Fruit fly (Drosophila melanogaster) whole organism, prepupa: ENCODE results near the gene tsl.

ENCODE experiments used
- Blimp-1 ChIP-seq: fragments of 200-800 bp; sonication (Bioruptor generic); optimal IDR thresholded peaks from 3 replicates; lab custom pipeline; 2017; ENCODE audit warnings: missing biosample characterization, missing genetic modification characterization, mild to moderate bottlenecking, moderate library complexity, missing genetic modification reagents
- CG10631 ChIP-seq: fragments of 200-800 bp; sonication (Bioruptor generic); optimal IDR thresholded peaks from 2 replicates; lab custom pipeline; 2016; ENCODE audit warnings: missing biosample characterization, missing genetic modification characterization
- CG11902 ChIP-seq: fragments of 200-800 bp; sonication (Bioruptor generic); optimal IDR thresholded peaks from 3 replicates; lab custom pipeline; 2016; ENCODE audit warnings: missing biosample characterization, missing genetic modification characterization
- CG16779 ChIP-seq: fragments of 200-800 bp; sonication (Bioruptor generic); optimal IDR thresholded peaks from 3 replicates; lab custom pipeline; 2017; ENCODE audit warnings: missing biosample characterization, mild to moderate bottlenecking, missing genetic modification characterization
- CG3032 ChIP-seq: fragments of 200-800 bp; optimal IDR thresholded peaks from 2 replicates; lab custom pipeline; 2019; ENCODE audit warnings: missing biosample characterization, mild to moderate bottlenecking, missing genetic modification characterization, moderate library complexity
- CG3919 ChIP-seq: fragments of 200-800 bp; sonication (Bioruptor generic); optimal IDR thresholded peaks from 3 replicates; lab custom pipeline; 2016; ENCODE audit warnings: missing biosample characterization, missing genetic modification characterization
- CG6163 ChIP-seq: fragments of 200-800 bp; sonication (Bioruptor generic); IDR thresholded peaks from 3 replicates; pipeline ENCODE4 v1.3.6; 2022; ENCODE audit warnings: missing biosample characterization, missing genetic modification characterization
- CG6792 ChIP-seq: fragments of 200-800 bp; sonication (Bioruptor generic); optimal IDR thresholded peaks from 3 replicates; lab custom pipeline; 2016; ENCODE audit warnings: missing biosample characterization, missing genetic modification characterization
- CG6808 ChIP-seq: fragments of 200-800 bp; sonication (Bioruptor generic); optimal IDR thresholded peaks from 3 replicates; lab custom pipeline; 2017; ENCODE audit warnings: missing biosample characterization, missing genetic modification characterization, mild to moderate bottlenecking, moderate library complexity, missing genetic modification reagents
- CG6854 ChIP-seq: fragments of 200-800 bp; sonication (Bioruptor generic); optimal IDR thresholded peaks from 2 replicates; lab custom pipeline; 2017; ENCODE audit warnings: missing biosample characterization, mild to moderate bottlenecking, missing genetic modification characterization
- CG7368 ChIP-seq: fragments of 200-800 bp; sonication (Bioruptor generic); optimal IDR thresholded peaks from 3 replicates; lab custom pipeline; 2016; ENCODE audit warnings: missing biosample characterization, missing genetic modification characterization
- CG8119 ChIP-seq: fragments of 200-800 bp; sonication (Bioruptor generic); IDR thresholded peaks from 3 replicates; pipeline ENCODE4 v1.3.6; 2022; ENCODE audit warnings: missing biosample characterization, missing genetic modification characterization
- CG8632 ChIP-seq: fragments of 200-800 bp; sonication (Bioruptor generic); optimal IDR thresholded peaks from 3 replicates; lab custom pipeline; 2016; ENCODE audit warnings: missing biosample characterization, missing genetic modification characterization
- Eip75B ChIP-seq: fragments of 200-800 bp; sonication (Bioruptor generic); optimal IDR thresholded peaks from 3 replicates; lab custom pipeline; 2016; ENCODE audit warnings: missing biosample characterization, missing genetic modification characterization
- Eip78C ChIP-seq: fragments of 200-800 bp; sonication (Bioruptor generic); peaks from one replicate; lab custom pipeline; 2016; ENCODE audit warnings: missing biosample characterization, missing genetic modification characterization
- Eip93F ChIP-seq: fragments of 200-800 bp; sonication (Bioruptor generic); optimal IDR thresholded peaks from 2 replicates; lab custom pipeline; 2016; ENCODE audit warnings: missing biosample characterization, mild to moderate bottlenecking, missing genetic modification characterization
- Ets96B ChIP-seq: fragments of 200-800 bp; optimal IDR thresholded peaks from 2 replicates; lab custom pipeline; 2019; ENCODE audit warnings: missing biosample characterization, mild to moderate bottlenecking, missing genetic modification characterization, moderate library complexity
- Smox ChIP-seq: fragments of 200-800 bp; sonication (Bioruptor generic); optimal IDR thresholded peaks from 3 replicates; lab custom pipeline; 2016; ENCODE audit warnings: missing biosample characterization, missing genetic modification characterization
- Sox15 ChIP-seq: fragments of 200-800 bp; sonication (Bioruptor generic); optimal IDR thresholded peaks from 3 replicates; lab custom pipeline; 2016; ENCODE audit warnings: missing biosample characterization, missing genetic modification characterization
- achi ChIP-seq: fragments of 200-800 bp; sonication (Bioruptor generic); optimal IDR thresholded peaks from 3 replicates; lab custom pipeline; 2016; ENCODE audit warnings: missing biosample characterization, missing genetic modification characterization
- cyc ChIP-seq: fragments of 200-800 bp; sonication (Bioruptor generic); optimal IDR thresholded peaks from 3 replicates; lab custom pipeline; 2016; ENCODE audit warnings: missing biosample characterization, missing genetic modification characterization
- dac ChIP-seq: fragments of 200-800 bp; sonication (Bioruptor generic); optimal IDR thresholded peaks from 2 replicates; lab custom pipeline; 2017; ENCODE audit warnings: missing biosample characterization, mild to moderate bottlenecking, missing genetic modification characterization
- dsx ChIP-seq: fragments of 200-800 bp; optimal IDR thresholded peaks from 3 replicates; lab custom pipeline; 2019; ENCODE audit warnings: missing biosample characterization, mild to moderate bottlenecking, missing genetic modification characterization, moderate library complexity; ENCODE audit not compliant: poor library complexity, severe bottlenecking
- esn ChIP-seq: fragments of 200-800 bp; sonication (Bioruptor generic); optimal IDR thresholded peaks from 2 replicates; lab custom pipeline; 2016; ENCODE audit warnings: missing biosample characterization, mild to moderate bottlenecking, missing genetic modification characterization, moderate library complexity
- fd85E ChIP-seq: fragments of 200-800 bp; sonication (Bioruptor generic); optimal IDR thresholded peaks from 3 replicates; lab custom pipeline; 2016; ENCODE audit warnings: missing biosample characterization, missing genetic modification characterization
- fkh ChIP-seq: fragments of 200-800 bp; sonication (Bioruptor generic); optimal IDR thresholded peaks from 3 replicates; lab custom pipeline; 2017; ENCODE audit warnings: missing biosample characterization, mild to moderate bottlenecking, missing genetic modification characterization, moderate library complexity
- lz ChIP-seq: fragments of 200-800 bp; sonication (Bioruptor generic); optimal IDR thresholded peaks from 3 replicates; lab custom pipeline; 2016; ENCODE audit warnings: missing biosample characterization, missing genetic modification characterization
- net ChIP-seq: fragments of 200-800 bp; sonication (Bioruptor generic); optimal IDR thresholded peaks from 3 replicates; lab custom pipeline; 2016; ENCODE audit warnings: missing biosample characterization, missing genetic modification characterization
- pdm3 ChIP-seq: fragments of 200-800 bp; sonication (Bioruptor generic); optimal IDR thresholded peaks from 3 replicates; lab custom pipeline; 2016; ENCODE audit warnings: missing biosample characterization, missing genetic modification characterization
- ss ChIP-seq, 2 experiments: fragments of 200-800 bp; sonication (Bioruptor generic); optimal IDR thresholded peaks; 2 replicates in 1 of 2; 3 replicates in 1 of 2; lab custom pipeline; 2017 to 2018; ENCODE audit warnings: mild to moderate bottlenecking in 2 of 2, missing biosample characterization in 2 of 2, missing genetic modification characterization in 2 of 2, moderate library complexity in 1 of 2
- svp ChIP-seq: fragments of 200-800 bp; sonication (Bioruptor generic); peaks from one replicate; lab custom pipeline; 2016; ENCODE audit warnings: missing biosample characterization, missing genetic modification characterization
- topi ChIP-seq: fragments of 200-800 bp; sonication (Bioruptor generic); optimal IDR thresholded peaks from 3 replicates; lab custom pipeline; 2016; ENCODE audit warnings: missing biosample characterization, missing genetic modification characterization
- vri ChIP-seq: fragments of 200-800 bp; sonication (Bioruptor generic); optimal IDR thresholded peaks from 3 replicates; lab custom pipeline; 2016; ENCODE audit warnings: missing biosample characterization, mild to moderate bottlenecking, missing genetic modification characterization

The tsl gene

DNA sequence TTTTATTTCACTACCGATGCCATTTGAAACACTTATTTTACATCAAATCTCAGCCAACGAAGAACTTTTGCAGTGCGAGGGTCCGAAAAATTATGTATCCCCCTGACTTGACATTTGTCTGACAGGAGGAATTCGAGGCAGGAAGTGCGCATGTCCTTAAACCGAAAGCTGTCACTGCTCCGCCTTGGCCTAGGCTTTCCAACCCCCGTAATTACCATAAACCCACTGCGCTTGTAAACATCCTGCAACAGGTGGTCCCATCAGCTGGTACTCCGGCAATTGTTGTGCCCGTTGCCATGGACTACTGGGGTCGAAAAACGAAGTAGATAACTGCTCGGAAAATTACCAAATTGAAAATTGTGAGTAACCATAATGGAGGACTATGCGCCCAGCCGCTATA is 6.6 kb downstream of the tsl start, which contains the start of the genes GABA-B-R2 and CG6800:
Gene GABA-B-R2, minus strand, starts transcription at position 75 of the 400 bp plus-strand sequence.
Gene CG6800, plus strand, starts transcription at position 373 of the 400 bp plus-strand sequence.
- TF ChIP-seq achi (GFP tag; lab: Kevin White, UChicago) (peak; percentile 65), CG6808 (no peak)

DNA sequence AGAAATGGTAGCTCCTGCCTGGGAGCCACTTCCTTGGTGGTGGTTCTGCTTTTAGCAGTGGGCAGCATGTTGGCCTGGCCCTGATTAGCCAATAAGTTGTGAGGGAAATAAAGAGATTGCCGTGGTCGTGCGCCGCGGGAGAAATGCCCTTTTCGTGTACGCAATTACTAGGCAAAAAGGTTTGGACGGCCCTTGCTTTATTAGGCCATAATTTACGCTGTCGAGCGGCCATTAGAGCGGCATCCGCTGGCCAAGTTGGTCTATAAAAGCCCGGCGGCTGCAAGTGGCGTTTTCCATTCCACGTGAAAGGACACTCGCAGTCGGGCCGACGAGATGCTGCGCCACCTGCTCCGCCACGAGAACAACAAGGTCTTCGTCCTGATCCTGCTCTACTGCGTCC is 13.1 kb downstream of the tsl start, which contains the start of gene Burs:
Gene Burs, plus strand, starts transcription at position 301 of the 400 bp plus-strand sequence.
- TF ChIP-seq Smox (GFP tag; lab: Kevin White, UChicago) (no peak), Eip93F (GFP tag; lab: Kevin White, UChicago) (no peak)

DNA sequence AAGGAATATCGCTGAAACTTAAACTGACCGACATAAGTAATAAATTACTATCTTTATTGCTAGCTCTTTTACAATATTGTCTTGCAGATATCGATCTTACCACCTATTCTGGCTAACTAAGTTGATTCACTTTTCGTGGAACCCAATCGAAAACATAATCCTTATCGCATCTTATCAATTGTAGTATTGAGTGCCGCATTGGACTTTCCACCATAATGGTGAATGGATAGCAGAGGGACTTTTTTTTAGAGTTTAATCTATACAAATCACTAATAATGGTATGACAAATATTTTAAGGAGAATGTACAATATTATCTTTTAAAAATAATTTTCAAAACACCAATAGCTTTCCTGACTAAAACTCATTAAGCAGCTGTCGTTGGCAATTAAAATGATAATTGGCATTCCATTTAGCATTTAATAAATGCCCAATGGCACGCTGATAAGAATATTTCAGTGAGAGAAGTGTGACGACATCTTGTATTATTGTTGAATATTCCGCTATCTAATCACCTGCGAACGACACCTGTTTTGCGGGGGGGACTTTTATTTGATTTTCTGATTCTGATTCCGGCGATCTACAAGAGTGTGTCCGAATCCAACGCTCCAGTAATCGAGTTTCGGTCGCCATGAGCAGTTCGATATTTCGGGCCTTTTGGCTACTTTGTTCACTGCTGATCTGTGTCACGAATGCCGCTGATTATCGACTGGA is 24.0 kb downstream of the tsl start, which contains the start of gene CG42335:
Gene CG42335, plus strand, starts transcription at position 620 of the 712 bp plus-strand sequence.
- TF ChIP-seq Smox (GFP tag; lab: Kevin White, UChicago) (no peak), vri (peak; percentile 81), CG8119 (no peak), CG7368 (GFP tag; lab: Kevin White, UChicago) (no peak), Eip93F (GFP tag; lab: Kevin White, UChicago) (peak; percentile 60), fd85E (GFP tag; lab: Kevin White, UChicago) (no peak), dac (GFP tag; lab: Kevin White, UChicago) (no peak), fkh (GFP tag; lab: Kevin White, UChicago) (no peak), dsx (GFP tag; lab: Kevin White, UChicago) (no peak), Eip78C (GFP tag; lab: Kevin White, UChicago) (no peak), CG8632 (GFP tag; lab: Kevin White, UChicago) (no peak)

DNA sequence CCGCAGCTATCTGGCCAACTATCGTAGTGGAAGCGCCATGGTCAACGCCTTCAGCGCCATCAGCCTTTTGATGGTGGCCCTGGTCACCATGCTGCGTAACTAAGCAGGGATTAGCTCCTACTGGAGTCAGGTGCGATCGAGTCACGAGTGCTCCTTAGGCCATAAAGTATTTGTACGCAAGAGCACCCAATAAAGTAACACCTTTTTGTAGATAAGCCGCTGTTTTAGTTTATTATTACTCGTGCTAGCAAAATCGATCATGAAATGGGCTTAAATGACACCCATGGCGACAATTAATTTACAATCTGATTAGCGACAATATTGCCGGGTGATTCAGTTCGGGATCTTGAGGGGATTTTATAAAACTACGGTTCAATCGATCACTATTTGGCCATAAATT is 24.8 kb downstream of the tsl start:
- TF ChIP-seq pdm3 (no peak), topi (GFP tag; lab: Kevin White, UChicago) (no peak), Blimp-1 (GFP tag; lab: Kevin White, UChicago) (no peak), CG10631 (GFP tag; lab: Kevin White, UChicago) (no peak), CG6792 (GFP tag; lab: Kevin White, UChicago) (no peak), CG6163 (no peak), Eip75B (no peak), ss (GFP tag; optimal IDR thresholded peaks at IDR 0.05; lab: Kevin White, UChicago) (no peak), lz (GFP tag; lab: Kevin White, UChicago) (no peak), Ets96B (tag; lab: Kevin White, UChicago) (no peak), dac (GFP tag; lab: Kevin White, UChicago) (no peak), Smox (GFP tag; lab: Kevin White, UChicago) (no peak), CG3032 (tag; lab: Kevin White, UChicago) (no peak), Sox15 (GFP tag; lab: Kevin White, UChicago) (no peak), net (GFP tag; lab: Kevin White, UChicago) (no peak), CG16779 (tag; lab: Kevin White, UChicago) (no peak), dsx (GFP tag; lab: Kevin White, UChicago) (no peak), cyc (GFP tag; lab: Kevin White, UChicago) (no peak)
- TF ChIP-seq, all 60 proteins: peak for 0

DNA sequence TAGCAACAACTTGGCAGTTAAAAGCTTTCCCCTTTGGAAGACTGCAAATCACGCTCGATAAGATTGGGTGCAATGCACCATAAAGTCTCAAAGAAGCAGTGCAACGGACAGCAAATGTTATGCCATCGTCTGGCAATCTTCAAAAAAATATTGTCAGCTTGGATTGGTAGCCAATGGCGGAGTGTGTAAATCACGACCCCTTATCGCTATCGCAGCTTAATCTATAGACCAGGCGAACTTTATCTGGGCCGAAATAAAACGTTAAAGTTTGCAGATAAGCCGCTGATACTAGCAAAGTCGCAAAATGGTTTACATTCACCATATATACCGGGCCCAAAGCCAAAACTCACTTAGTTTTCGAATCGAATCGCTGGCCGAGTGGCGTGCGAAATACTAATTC is 28.4 kb downstream of the tsl start, which contains the start of gene CG31198:
Gene CG31198, plus strand, starts transcription at position 351 of the 400 bp plus-strand sequence.
- TF ChIP-seq fd85E (GFP tag; lab: Kevin White, UChicago) (no peak), CG11902 (GFP tag; lab: Kevin White, UChicago) (no peak), svp (GFP tag; lab: Kevin White, UChicago) (no peak), CG3919 (GFP tag; lab: Kevin White, UChicago) (no peak), vri (peak; percentile 98), CG8119 (no peak), CG6854 (no peak), esn (GFP tag; lab: Kevin White, UChicago) (no peak)
